Fruit fly (Drosophila melanogaster): ENCODE results near the gene ps.

- TF ChIP-seq pan (optimal IDR thresholded peaks at IDR 0.05) = no peak
- no peak for TF ChIP-seq EcR (GFP tag; optimal IDR thresholded peaks at IDR 0.05)
- TF ChIP-seq Dll (optimal IDR thresholded peaks at IDR 0.05) = no peak
- TF ChIP-seq psq (optimal IDR thresholded peaks at IDR 0.05) = no peak
- no peak for TF ChIP-seq usp (GFP tag; optimal IDR thresholded peaks at IDR 0.05)
Observed at dm6 chr3R:9397890-9398289, 19.9 kb upstream of the ps start, which contains the start of gene Or85f.

All from whole organism.